Fruit fly (Drosophila melanogaster): Measurements from ENCODE around the gene Egfrap.
A peak's percentile ranks its signal among the peaks of the same experiment; 100 is the strongest.

The Egfrap gene

dm6 chr3L:5926015-5926988 lies 24.2 kb downstream of the Egfrap start (continued):
- TF ChIP-seq ss (GFP tag; optimal IDR thresholded peaks at IDR 0.05) (peak in 1 of 2 experiments; percentile 7), lz (GFP tag; optimal IDR thresholded peaks at IDR 0.05) (peak; percentile 27), dsx (GFP tag; optimal IDR thresholded peaks at IDR 0.05; ENCODE audit: poor library complexity, severe bottlenecking) (peak; percentile 14), Sox102F (GFP tag; optimal IDR thresholded peaks at IDR 0.05) (peak; percentile 35), CG6854 (GFP tag; optimal IDR thresholded peaks at IDR 0.05) (peak; percentile 57), CG16779 (tag; optimal IDR thresholded peaks at IDR 0.05) (peak; percentile 29)

DNA sequence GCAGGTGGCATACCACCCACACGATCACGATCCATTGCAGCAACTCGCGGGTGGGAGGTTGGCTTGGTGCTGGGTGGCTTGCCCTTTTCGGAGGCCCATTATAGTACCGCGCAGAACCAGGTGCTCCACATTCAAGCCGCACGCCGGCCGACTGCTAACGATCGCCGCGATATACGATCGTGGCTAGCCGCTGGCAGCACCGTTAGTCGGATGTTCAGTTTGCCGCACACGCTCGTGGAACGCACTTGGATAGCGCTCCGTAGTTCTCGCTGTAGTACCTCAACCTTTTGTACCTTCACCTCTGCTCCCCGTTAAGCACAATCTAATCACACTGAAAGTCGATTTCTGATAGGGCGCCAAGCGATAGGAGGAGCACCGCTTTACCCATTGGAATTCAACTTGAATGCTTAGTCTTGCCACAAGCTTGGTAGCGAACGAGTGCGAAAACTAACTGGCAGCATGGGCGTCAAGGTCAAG lies 26.8 kb downstream of the Egfrap start, which contains the start of gene CG33523:
TSS of gene CG33523 (plus strand) at position 217 of the 477 bp plus-strand sequence.
- no peak for TF ChIP-seq CG6808 (GFP tag; optimal IDR thresholded peaks at IDR 0.05)
- TF ChIP-seq pdm3 (GFP tag; optimal IDR thresholded peaks at IDR 0.05): no peak
- TF ChIP-seq CG15336 (GFP tag; IDR thresholded peaks at IDR 0.05): no peak
- TF ChIP-seq cyc (GFP tag; optimal IDR thresholded peaks at IDR 0.05): no peak
- no peak for TF ChIP-seq CG8319 (GFP tag; optimal IDR thresholded peaks at IDR 0.05)
- no peak for TF ChIP-seq fd59A (GFP tag; optimal IDR thresholded peaks at IDR 0.05)
- no peak for TF ChIP-seq Ets96B (tag; optimal IDR thresholded peaks at IDR 0.05)
- no peak for TF ChIP-seq spab (GFP tag; optimal IDR thresholded peaks at IDR 0.05)
- TF ChIP-seq svp (GFP tag): no peak
- TF ChIP-seq Eip75B (GFP tag; optimal IDR thresholded peaks at IDR 0.05): no peak
- TF ChIP-seq CG16779 (tag; optimal IDR thresholded peaks at IDR 0.05): no peak
- no peak for TF ChIP-seq Ets21C (GFP tag; optimal IDR thresholded peaks at IDR 0.05)
- TF ChIP-seq CG6276 (GFP tag; optimal IDR thresholded peaks at IDR 0.05): no peak
- no peak for TF ChIP-seq fkh (GFP tag; optimal IDR thresholded peaks at IDR 0.05)
- no peak for TF ChIP-seq CG32006 (GFP tag; optimal IDR thresholded peaks at IDR 0.05)
- no peak for TF ChIP-seq CG8119 (GFP tag; IDR thresholded peaks at IDR 0.05)

DNA sequence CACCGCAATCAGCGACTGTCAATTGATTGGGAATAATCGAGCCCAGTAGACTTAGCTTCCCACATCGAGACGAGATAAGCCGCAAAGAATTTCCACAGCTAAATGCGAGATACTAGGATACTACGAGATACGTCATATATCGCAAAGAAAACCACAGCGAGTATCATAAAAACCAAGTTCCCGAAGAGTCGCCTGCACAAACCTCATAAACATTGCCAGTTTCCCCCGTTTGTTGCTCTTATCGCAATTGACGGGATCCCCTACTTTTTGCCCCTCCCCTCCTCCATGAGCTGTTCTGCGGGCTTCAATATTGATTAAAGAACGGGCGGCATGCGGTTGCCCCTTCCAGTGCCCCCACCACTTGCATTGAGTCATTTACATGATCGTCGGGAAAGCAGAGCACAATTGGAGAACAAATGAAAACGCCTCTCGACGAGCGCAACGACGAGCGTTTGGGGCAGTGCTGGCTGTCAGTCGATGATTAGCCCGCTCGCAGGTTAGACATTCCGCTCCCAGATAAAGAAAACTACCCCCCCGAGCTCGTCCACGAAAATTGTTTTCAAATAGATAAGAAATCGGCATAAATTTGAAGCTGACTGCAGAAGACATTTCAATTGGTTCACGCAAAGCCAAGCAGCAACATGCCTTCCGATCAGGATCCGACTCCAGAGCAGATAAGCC lies 28.3 kb downstream of the Egfrap start, which contains the start of gene CG32407:
TSS of gene CG32407 (plus strand) at position 51 of the 681 bp plus-strand sequence.
- TF ChIP-seq Hr39 (GFP tag; optimal IDR thresholded peaks at IDR 0.05) (no peak), CG16779 (tag; optimal IDR thresholded peaks at IDR 0.05) (no peak), CG8119 (GFP tag; IDR thresholded peaks at IDR 0.05) (no peak), Eip78C (GFP tag) (peak; percentile 61), dac (GFP tag; optimal IDR thresholded peaks at IDR 0.05) (no peak), Ets21C (GFP tag; optimal IDR thresholded peaks at IDR 0.05) (no peak), CG9139 (GFP tag; optimal IDR thresholded peaks at IDR 0.05) (no peak), CG32006 (GFP tag; optimal IDR thresholded peaks at IDR 0.05) (peak; percentile 14), CG3032 (tag; optimal IDR thresholded peaks at IDR 0.05) (no peak), CG6792 (GFP tag; optimal IDR thresholded peaks at IDR 0.05) (no peak), vri (GFP tag; optimal IDR thresholded peaks at IDR 0.05) (peak; percentile 83), CG11902 (GFP tag; optimal IDR thresholded peaks at IDR 0.05) (no peak), eg (GFP tag; IDR thresholded peaks at IDR 0.05) (0 out of 3 replicates have a peak, but pooled peaks have one; percentile 8), CG11762 (GFP tag; optimal IDR thresholded peaks at IDR 0.05; ENCODE audit: insufficient read depth) (no peak), CG6808 (GFP tag; optimal IDR thresholded peaks at IDR 0.05) (no peak), Sox102F (GFP tag; optimal IDR thresholded peaks at IDR 0.05) (no peak), CG15336 (GFP tag; IDR thresholded peaks at IDR 0.05) (0 out of 2 replicates have a peak, but pooled peaks have one; percentile 14), spab (GFP tag; optimal IDR thresholded peaks at IDR 0.05) (no peak), CG8319 (GFP tag; optimal IDR thresholded peaks at IDR 0.05) (no peak), fkh (GFP tag; optimal IDR thresholded peaks at IDR 0.05) (peak; percentile 72), svp (GFP tag) (peak; percentile 94), CG7368 (GFP tag; optimal IDR thresholded peaks at IDR 0.05) (no peak), Eip93F (GFP tag; optimal IDR thresholded peaks at IDR 0.05) (no peak), CG31627 (GFP tag; optimal IDR thresholded peaks at IDR 0.05) (no peak), lz (GFP tag; optimal IDR thresholded peaks at IDR 0.05) (no peak), ss (GFP tag; optimal IDR thresholded peaks at IDR 0.05) (peak in 1 of 2 experiments; percentile 3), CG10631 (GFP tag; optimal IDR thresholded peaks at IDR 0.05) (no peak), CG10669 (GFP tag; optimal IDR thresholded peaks at IDR 0.05) (no peak), esn (GFP tag; optimal IDR thresholded peaks at IDR 0.05) (no peak), Gug (GFP tag; IDR thresholded peaks at IDR 0.05) (no peak), CG6163 (GFP tag; IDR thresholded peaks at IDR 0.05) (0 out of 3 replicates have a peak, but pooled peaks have one; percentile 37), CG1621 (tag; optimal IDR thresholded peaks at IDR 0.05) (no peak), Eip75B (GFP tag; optimal IDR thresholded peaks at IDR 0.05) (no peak), Hr38 (GFP tag; optimal IDR thresholded peaks at IDR 0.05) (no peak)

Measured in whole organism, prepupa.